Worm (Caenorhabditis elegans): ENCODE measurements around the gene C10A4.4.

DNA sequence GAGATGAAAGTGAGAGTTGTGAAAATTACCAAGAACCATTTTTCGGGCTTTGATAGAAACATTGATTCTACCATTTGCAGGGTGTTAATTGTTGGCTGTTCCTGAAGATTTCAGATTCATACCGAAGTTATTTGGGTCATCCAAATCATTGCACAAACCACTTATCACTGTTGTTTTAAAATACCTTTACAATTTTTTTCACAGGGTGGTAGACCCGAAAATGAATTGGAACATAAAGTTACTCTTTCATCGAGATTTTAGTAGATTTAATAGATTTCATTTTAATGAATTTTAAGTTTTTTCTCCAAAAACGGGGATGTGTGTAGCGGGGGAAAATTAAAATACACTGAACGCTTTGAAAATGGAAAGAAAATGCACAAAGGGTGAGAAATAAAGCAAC is 14.5 kb downstream of the C10A4.4 start, which contains the start of gene C10A4.7:
- TF ChIP-seq unc-39 (tag; optimal IDR thresholded peaks at IDR 0.05) = no peak
- TF ChIP-seq nhr-11 (tag; optimal IDR thresholded peaks at IDR 0.05) = no peak
- TF ChIP-seq fkh-10 (GFP tag; optimal IDR thresholded peaks at IDR 0.05) = no peak

Data from whole organism, L4 larva.